Worm (Caenorhabditis elegans) whole organism, midembryonic: ENCODE results near the gene nhr-100.
"Not testable (repeated sequence)": the region's sequence is repeated elsewhere in the genome, so short reads cannot be mapped to it uniquely, and the experiment has no call there.

Experiments
- T22C8.4 ChIP-seq: fragments of 200-800 bp; sonication (Bioruptor generic); IDR thresholded peaks from 2 replicates; pipeline ENCODE4 v1.3.6; 2022; ENCODE audit warnings: missing genetic modification characterization, missing compliant biosample characterization
- cog-1 ChIP-seq: sonication (generic microtip); optimal IDR thresholded peaks from 2 replicates; lab custom pipeline; 2016; ENCODE audit warnings: missing genetic modification characterization, missing compliant biosample characterization
- flt-1 ChIP-seq: fragments of 200-800 bp; sonication (Bioruptor generic); IDR thresholded peaks from 2 replicates; pipeline ENCODE4 v1.3.6; 2022; ENCODE audit warnings: missing genetic modification characterization, missing compliant biosample characterization
- klf-2 ChIP-seq: fragments of 200-800 bp; sonication (Bioruptor generic); conservative IDR thresholded peaks from 2 replicates; pipeline ENCODE4 v1.3.6; 2022; ENCODE audit warnings: missing genetic modification reagents, missing genetic modification characterization, missing compliant biosample characterization
- med-1 ChIP-seq: sonication (generic microtip); optimal IDR thresholded peaks from 2 replicates; lab custom pipeline; 2017; ENCODE audit warnings: missing genetic modification characterization, mild to moderate bottlenecking, missing compliant biosample characterization, antibody characterized with exemption, missing genetic modification reagents; ENCODE audit not compliant: insufficient read depth
- ref-1 ChIP-seq: fragments of 200-800 bp; sonication (Bioruptor generic); conservative IDR thresholded peaks from 2 replicates; pipeline ENCODE4 v1.3.6; 2022; ENCODE audit warnings: missing genetic modification reagents, missing genetic modification characterization, missing compliant biosample characterization
- tab-1 ChIP-seq: fragments of 200-800 bp; sonication (Bioruptor generic); IDR thresholded peaks from 2 replicates; pipeline ENCODE4 v1.3.6; 2022; ENCODE audit warnings: missing genetic modification characterization, missing compliant biosample characterization
- ztf-23 ChIP-seq: fragments of 200-800 bp; sonication (Bioruptor generic); IDR thresholded peaks from 2 replicates; pipeline ENCODE4 v1.3.6; 2022; ENCODE audit warnings: missing genetic modification reagents, missing genetic modification characterization, missing compliant biosample characterization
- ztf-29 ChIP-seq: fragments of 200-800 bp; sonication (Bioruptor generic); IDR thresholded peaks from 2 replicates; pipeline ENCODE4 v1.3.6; 2022; ENCODE audit warnings: missing genetic modification reagents, missing genetic modification characterization, missing compliant biosample characterization

The nhr-100 gene

DNA sequence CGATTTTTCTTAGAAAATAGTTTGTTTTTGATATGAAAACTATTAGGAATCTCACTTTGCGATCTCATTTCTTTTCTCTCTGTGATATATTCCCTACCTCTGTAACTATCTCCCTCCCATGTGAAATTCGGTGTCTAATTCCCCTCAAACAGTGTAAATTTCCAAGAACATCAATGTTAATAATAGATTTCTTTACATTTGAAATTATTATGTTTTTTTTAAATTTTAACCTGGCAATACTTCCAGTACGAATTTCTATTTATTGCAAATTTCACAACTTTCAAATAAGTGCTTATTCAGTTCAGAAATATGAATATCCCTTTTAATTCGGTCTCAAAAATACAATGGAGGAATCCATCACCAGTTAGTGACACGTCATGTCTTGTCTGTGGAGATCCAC lies at the start of gene nhr-100:
Gene nhr-100, plus strand, starts transcription at position 301 of the 400 bp plus-strand sequence.
- TF ChIP-seq ztf-23 (no peak), cog-1 (tag; lab: Kevin White, UChicago) (no peak), flt-1 (GFP tag; lab: Robert Waterston, UW) (no peak), klf-2 (GFP tag; lab: Robert Waterston, UW) (no peak), med-1 (no peak), T22C8.4 (GFP tag; lab: Robert Waterston, UW) (no peak), ztf-29 (no peak), tab-1 (no peak), ref-1 (GFP tag; lab: Robert Waterston, UW) (no peak)

DNA sequence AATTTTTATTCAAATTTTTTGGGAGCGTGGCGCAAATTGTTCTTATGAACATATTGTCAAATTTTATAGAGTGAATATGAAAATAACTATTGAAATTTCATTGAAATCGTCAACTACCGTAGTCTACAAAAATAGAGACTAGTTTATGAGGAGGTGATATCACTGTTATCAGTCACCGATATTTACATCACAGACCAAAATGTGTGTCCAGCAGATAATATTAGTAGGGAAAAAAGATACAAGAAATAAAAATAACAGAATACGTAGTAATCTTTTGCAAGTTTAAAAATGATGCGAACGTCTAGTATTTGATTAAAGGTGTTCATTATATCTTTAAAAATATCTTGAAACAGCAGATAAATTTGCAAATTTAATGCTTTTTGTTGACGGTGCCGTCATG lies 49.2 kb upstream of the nhr-100 start:
- TF ChIP-seq cog-1 (tag; lab: Kevin White, UChicago): no peak
- no peak for TF ChIP-seq flt-1 (GFP tag; lab: Robert Waterston, UW)
- TF ChIP-seq ztf-29: no peak
- no peak for TF ChIP-seq T22C8.4 (GFP tag; lab: Robert Waterston, UW)
- no peak for TF ChIP-seq ztf-23
- no peak for TF ChIP-seq ref-1 (GFP tag; lab: Robert Waterston, UW)
- no peak for TF ChIP-seq tab-1
- no peak for TF ChIP-seq med-1
- no peak for TF ChIP-seq klf-2 (GFP tag; lab: Robert Waterston, UW)

DNA sequence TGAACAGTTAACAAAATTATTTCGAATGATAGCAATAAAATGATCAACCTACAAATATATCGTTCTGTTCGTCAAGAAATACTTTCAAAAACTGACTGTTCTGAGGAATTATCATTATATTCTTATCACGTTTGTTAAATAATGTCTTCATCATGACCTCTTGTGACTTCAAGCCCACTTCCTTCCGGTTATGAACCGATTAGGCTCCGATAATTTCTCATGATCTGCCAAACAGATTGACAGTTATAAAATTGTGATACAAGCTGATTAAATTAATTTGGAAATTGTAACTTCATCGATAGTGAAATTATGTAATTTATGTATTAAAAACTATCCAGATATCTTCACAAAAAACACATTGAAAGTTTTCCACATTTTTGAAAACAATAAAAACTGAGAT lies 47.6 kb upstream of the nhr-100 start, which contains the start of gene ins-8:
Gene ins-8, minus strand, starts transcription at position 101 of the 400 bp plus-strand sequence.
- TF ChIP-seq ztf-29 (no peak), ztf-23 (no peak), cog-1 (tag; lab: Kevin White, UChicago) (no peak), flt-1 (GFP tag; lab: Robert Waterston, UW) (no peak), ref-1 (GFP tag; lab: Robert Waterston, UW) (no peak), klf-2 (GFP tag; lab: Robert Waterston, UW) (no peak), T22C8.4 (GFP tag; lab: Robert Waterston, UW) (no peak), tab-1 (no peak), med-1 (no peak)

DNA sequence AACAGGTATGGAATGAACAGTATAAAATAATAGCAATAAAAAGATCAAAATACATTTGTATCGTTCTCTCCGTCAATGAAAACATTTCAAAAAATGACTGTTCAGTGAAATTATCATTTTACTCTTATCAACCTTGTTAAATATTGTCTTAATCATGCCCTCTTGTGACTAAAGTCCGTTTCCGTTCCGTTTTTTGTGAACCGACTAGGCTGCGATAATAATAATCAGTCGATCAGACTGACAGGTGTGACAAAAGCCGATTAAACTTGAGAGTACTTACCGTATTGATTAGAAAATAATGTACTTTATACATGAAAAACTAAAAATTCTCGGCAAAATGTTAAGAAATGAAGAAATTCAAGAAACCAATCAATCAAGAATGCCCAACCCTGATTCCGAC lies 46.0 kb upstream of the nhr-100 start, which contains the start of gene ins-7:
Gene ins-7, minus strand, starts transcription at position 332 of the 400 bp plus-strand sequence.
- TF ChIP-seq ztf-29: no peak
- TF ChIP-seq flt-1 (GFP tag; lab: Robert Waterston, UW): no peak
- no peak for TF ChIP-seq ref-1 (GFP tag; lab: Robert Waterston, UW)
- no peak for TF ChIP-seq T22C8.4 (GFP tag; lab: Robert Waterston, UW)
- no peak for TF ChIP-seq klf-2 (GFP tag; lab: Robert Waterston, UW)
- no peak for TF ChIP-seq cog-1 (tag; lab: Kevin White, UChicago)
- TF ChIP-seq med-1: no peak
- no peak for TF ChIP-seq tab-1
- no peak for TF ChIP-seq ztf-23

DNA sequence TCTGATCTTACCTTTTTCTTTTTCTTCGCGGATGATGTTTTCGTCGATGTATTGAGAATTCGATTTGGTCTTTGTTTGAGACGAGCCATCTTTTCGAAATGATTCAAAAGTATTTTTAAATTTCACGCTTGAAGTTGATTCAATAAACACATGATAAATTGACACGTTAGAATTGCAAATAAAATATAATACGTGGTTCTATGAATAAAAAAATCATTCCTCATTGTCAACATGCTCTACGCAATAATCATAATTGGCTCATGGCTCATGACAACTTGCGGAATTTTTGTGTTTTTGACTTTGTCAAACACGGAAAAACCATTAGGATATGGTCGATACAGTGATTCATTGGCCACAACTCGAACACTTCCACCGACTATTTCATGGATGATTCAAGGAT lies 45.0 kb upstream of the nhr-100 start, which contains the start of the genes htas-1 and ZK1251.3:
Gene htas-1, minus strand, starts transcription at position 101 of the 400 bp plus-strand sequence.
Gene ZK1251.3, plus strand, starts transcription at position 226 of the 400 bp plus-strand sequence.
- TF ChIP-seq ztf-29: no peak

DNA sequence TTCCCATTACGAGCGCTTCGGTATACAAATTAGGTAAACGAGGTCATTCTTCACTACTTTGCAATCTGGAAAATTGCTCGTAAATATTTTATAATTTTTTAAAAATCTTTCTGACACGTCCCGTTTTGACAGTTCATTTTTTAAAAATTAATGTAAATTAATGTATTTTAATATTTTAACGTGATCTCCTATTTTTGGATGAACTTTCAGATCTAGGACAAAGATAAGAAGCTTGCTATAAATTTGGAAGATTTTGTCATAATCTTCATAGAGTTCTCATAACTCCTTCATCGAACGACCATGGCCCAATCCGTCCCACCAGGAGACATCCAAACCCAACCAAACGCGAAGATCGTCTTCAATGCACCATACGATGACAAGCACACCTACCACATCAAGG lies 39.8 kb upstream of the nhr-100 start, which contains the start of gene msp-76:
Gene msp-76, plus strand, starts transcription at position 301 of the 400 bp plus-strand sequence.
- TF ChIP-seq klf-2 (GFP tag; lab: Robert Waterston, UW); med-1; tab-1: not testable (repeated sequence)

DNA sequence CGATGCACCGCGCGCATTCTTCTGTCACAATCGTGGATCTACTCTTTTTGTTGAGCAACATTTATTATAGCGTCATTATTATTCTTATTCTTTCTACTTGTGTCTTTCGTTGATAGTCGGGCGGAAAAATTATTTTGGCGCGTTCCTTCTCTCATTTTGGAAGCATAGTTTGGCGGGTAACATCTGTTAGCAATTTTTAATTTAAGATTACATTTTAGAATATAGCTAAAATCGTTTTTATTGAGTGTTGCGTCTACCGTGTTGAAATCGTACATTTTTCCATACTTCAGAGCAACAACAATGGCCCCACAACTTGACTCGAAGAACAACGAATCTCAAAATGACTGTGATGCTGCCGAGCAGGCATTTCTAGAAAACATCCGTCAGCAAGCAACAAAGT lies 37.8 kb upstream of the nhr-100 start, which contains the start of gene sdz-36:
Gene sdz-36, plus strand, starts transcription at position 301 of the 400 bp plus-strand sequence.
- TF ChIP-seq T22C8.4 (GFP tag; lab: Robert Waterston, UW) (no peak), klf-2 (GFP tag; lab: Robert Waterston, UW) (no peak), ref-1 (GFP tag; lab: Robert Waterston, UW) (no peak), flt-1 (GFP tag; lab: Robert Waterston, UW) (no peak)

DNA sequence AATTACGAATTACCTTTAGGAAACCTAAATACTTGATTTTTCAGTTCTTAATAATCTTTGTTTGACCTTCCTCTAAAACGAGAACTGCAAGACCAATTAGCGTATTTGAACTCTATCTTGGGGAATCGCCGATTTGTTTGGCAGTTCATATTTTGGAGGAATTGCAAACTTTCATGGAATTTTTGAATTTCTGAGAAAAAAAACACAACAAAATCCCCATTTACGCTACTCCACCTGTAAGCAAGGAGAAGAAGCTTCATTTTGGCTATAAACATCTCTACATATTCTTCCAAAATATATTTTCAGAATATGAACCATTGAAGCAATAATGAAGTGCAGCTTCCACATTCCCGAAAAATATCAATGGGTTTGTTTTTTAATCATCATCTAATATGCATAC lies 35.6 kb upstream of the nhr-100 start, which contains the start of gene twk-9:
Gene twk-9, plus strand, starts transcription at position 301 of the 400 bp plus-strand sequence.
- TF ChIP-seq med-1: no peak
- no peak for TF ChIP-seq T22C8.4 (GFP tag; lab: Robert Waterston, UW)
- no peak for TF ChIP-seq ztf-29
- TF ChIP-seq ztf-23: no peak
- no peak for TF ChIP-seq tab-1
- TF ChIP-seq klf-2 (GFP tag; lab: Robert Waterston, UW): no peak
- no peak for TF ChIP-seq cog-1 (tag; lab: Kevin White, UChicago)
- TF ChIP-seq ref-1 (GFP tag; lab: Robert Waterston, UW): no peak
- no peak for TF ChIP-seq flt-1 (GFP tag; lab: Robert Waterston, UW)

DNA sequence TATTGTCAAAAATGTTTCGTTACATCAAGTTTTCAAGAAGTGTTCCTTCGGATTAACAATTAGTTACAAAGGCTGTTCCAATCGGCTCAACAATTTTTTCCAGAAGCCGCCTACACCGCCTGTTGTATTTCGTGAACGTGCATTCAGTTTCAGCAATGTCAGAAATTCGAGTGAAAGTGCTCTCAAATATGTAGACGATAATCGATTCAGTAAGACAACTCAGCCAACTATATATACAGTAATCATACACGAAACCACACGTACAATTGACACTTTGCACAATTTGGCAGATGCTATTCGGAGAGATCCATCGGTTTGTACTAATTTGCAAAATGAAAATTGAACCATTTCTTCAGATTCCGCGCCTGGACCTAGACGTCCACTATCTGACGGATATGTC lies 32.0 kb upstream of the nhr-100 start:
- TF ChIP-seq T22C8.4 (GFP tag; lab: Robert Waterston, UW) (no peak), flt-1 (GFP tag; lab: Robert Waterston, UW) (no peak), klf-2 (GFP tag; lab: Robert Waterston, UW) (no peak), ref-1 (GFP tag; lab: Robert Waterston, UW) (no peak), ztf-29 (no peak), tab-1 (no peak), med-1 (no peak), cog-1 (tag; lab: Kevin White, UChicago) (no peak), ztf-23 (no peak)

DNA sequence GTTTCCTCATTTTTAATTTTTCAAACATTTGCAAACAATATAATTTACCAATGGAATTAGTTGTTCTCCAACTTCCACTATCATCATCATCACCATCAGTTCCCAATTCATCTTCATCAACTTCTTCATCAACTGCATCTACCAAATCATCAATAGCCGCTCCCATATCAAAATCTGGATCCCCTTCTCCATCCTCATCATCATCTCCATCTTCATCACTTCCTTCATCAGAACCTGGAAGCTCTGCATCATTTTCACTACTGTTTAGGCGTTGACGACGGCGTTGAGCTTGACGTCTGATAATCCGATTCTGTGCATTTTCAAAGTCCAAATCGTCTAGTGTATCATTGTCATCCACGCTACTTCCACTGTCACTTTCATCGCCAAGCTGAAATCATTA lies 30.6 kb upstream of the nhr-100 start:
- TF ChIP-seq tab-1 (no peak), ref-1 (GFP tag; lab: Robert Waterston, UW) (no peak)

DNA sequence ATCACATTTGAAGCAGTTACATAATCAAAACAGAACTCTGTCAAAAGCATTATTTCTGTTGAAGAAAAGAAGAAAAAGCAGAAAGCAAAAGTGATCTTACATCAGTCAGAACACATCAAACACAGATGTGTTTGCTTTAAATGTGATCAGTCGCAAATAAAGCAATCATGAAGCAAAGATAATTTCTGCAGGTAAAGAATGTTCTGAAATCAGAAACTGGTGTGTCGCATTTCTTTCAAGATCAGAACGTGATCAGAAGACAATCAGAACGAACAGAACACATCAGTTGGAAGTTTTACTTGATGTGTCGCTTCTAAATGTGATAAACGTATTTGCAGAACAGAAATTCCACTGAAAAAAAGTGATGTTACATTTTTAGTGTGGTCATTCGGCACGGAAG lies 29.4 kb upstream of the nhr-100 start:
- no peak for TF ChIP-seq T22C8.4 (GFP tag; lab: Robert Waterston, UW)
- TF ChIP-seq ref-1 (GFP tag; lab: Robert Waterston, UW): no peak
- no peak for TF ChIP-seq cog-1 (tag; lab: Kevin White, UChicago)
- TF ChIP-seq klf-2 (GFP tag; lab: Robert Waterston, UW): no peak
- TF ChIP-seq ztf-29: no peak
- no peak for TF ChIP-seq ztf-23
- no peak for TF ChIP-seq tab-1
- no peak for TF ChIP-seq med-1
- no peak for TF ChIP-seq flt-1 (GFP tag; lab: Robert Waterston, UW)
